Fruit fly (Drosophila melanogaster) whole organism, embryonic: Measurements from ENCODE around the gene Lsd-1.

ENCODE experiments used
- CG10209 ChIP-seq: fragments of 200-800 bp; sonication (Bioruptor generic); optimal IDR thresholded peaks from 3 replicates; lab custom pipeline; 2017; ENCODE audit warnings: missing biosample characterization, mild to moderate bottlenecking, missing genetic modification characterization, missing genetic modification reagents
- CG10274 ChIP-seq: fragments of 200-800 bp; sonication (Bioruptor generic); optimal IDR thresholded peaks from 3 replicates; lab custom pipeline; 2017; ENCODE audit warnings: missing biosample characterization, mild to moderate bottlenecking, missing genetic modification characterization
- CG10431 ChIP-seq: fragments of 200-800 bp; sonication (Bioruptor generic); optimal IDR thresholded peaks from 3 replicates; lab custom pipeline; 2018; ENCODE audit warnings: missing biosample characterization, mild to moderate bottlenecking, missing genetic modification characterization
- CG10565 ChIP-seq: fragments of 200-800 bp; sonication (Bioruptor generic); optimal IDR thresholded peaks from 3 replicates; lab custom pipeline; 2016; ENCODE audit warnings: missing biosample characterization, mild to moderate bottlenecking, missing genetic modification characterization
- CG11085 ChIP-seq: fragments of 200-800 bp; sonication (Bioruptor generic); IDR thresholded peaks from 2 replicates; pipeline ENCODE4 v1.3.6; 2022; ENCODE audit warnings: missing biosample characterization, missing genetic modification characterization
- CG11695 ChIP-seq: fragments of 200-800 bp; sonication (Bioruptor generic); IDR thresholded peaks from 3 replicates; pipeline ENCODE4 v1.3.6; 2022; ENCODE audit warnings: missing biosample characterization, missing genetic modification characterization
- CG12236 ChIP-seq: fragments of 200-800 bp; sonication (Bioruptor generic); optimal IDR thresholded peaks from 2 replicates; lab custom pipeline; 2016; ENCODE audit warnings: missing biosample characterization, missing genetic modification characterization
- CG12391 ChIP-seq: fragments of 200-800 bp; sonication (Bioruptor generic); optimal IDR thresholded peaks from 3 replicates; lab custom pipeline; 2018; ENCODE audit warnings: missing biosample characterization, mild to moderate bottlenecking, missing genetic modification characterization, moderate library complexity
- CG13624 ChIP-seq: fragments of 200-800 bp; sonication (Bioruptor generic); optimal IDR thresholded peaks from 2 replicates; lab custom pipeline; 2016; ENCODE audit warnings: missing biosample characterization, missing genetic modification characterization
- CG15479 ChIP-seq: fragments of 200-800 bp; sonication (Bioruptor generic); optimal IDR thresholded peaks from 3 replicates; lab custom pipeline; 2019; ENCODE audit warnings: missing biosample characterization, mild to moderate bottlenecking, missing genetic modification characterization, moderate library complexity
- CG15514 ChIP-seq: fragments of 200-800 bp; sonication (Bioruptor generic); optimal IDR thresholded peaks from 3 replicates; lab custom pipeline; 2017; ENCODE audit warnings: missing biosample characterization, missing genetic modification characterization, mild to moderate bottlenecking, moderate library complexity, missing genetic modification reagents
- CG1602 ChIP-seq: fragments of 200-800 bp; sonication (Bioruptor generic); optimal IDR thresholded peaks from 3 replicates; lab custom pipeline; 2016; ENCODE audit warnings: missing biosample characterization, missing genetic modification characterization
- CG16813 ChIP-seq: fragments of 200-800 bp; sonication (Bioruptor generic); IDR thresholded peaks from 3 replicates; pipeline ENCODE4 v1.3.6; 2022; ENCODE audit warnings: missing biosample characterization, missing genetic modification characterization; ENCODE audit not compliant: partially characterized antibody
- CG16815 ChIP-seq: fragments of 200-800 bp; sonication (Bioruptor generic); optimal IDR thresholded peaks from 3 replicates; lab custom pipeline; 2017; ENCODE audit warnings: missing biosample characterization, mild to moderate bottlenecking, missing genetic modification characterization
- CG16863 ChIP-seq: fragments of 200-800 bp; sonication (Bioruptor generic); optimal IDR thresholded peaks from 3 replicates; lab custom pipeline; 2016; ENCODE audit warnings: missing biosample characterization, missing genetic modification characterization
- CG17612 ChIP-seq: fragments of 200-800 bp; sonication (Bioruptor generic); IDR thresholded peaks from 2 replicates; pipeline ENCODE4 v1.3.6; 2022; ENCODE audit warnings: missing biosample characterization, missing genetic modification characterization
- CG17912 ChIP-seq: fragments of 200-800 bp; sonication (Bioruptor generic); optimal IDR thresholded peaks from 2 replicates; lab custom pipeline; 2018; ENCODE audit warnings: missing biosample characterization, mild to moderate bottlenecking, missing genetic modification characterization
- CG2116 ChIP-seq: fragments of 200-800 bp; sonication (Bioruptor generic); optimal IDR thresholded peaks from 3 replicates; lab custom pipeline; 2018; ENCODE audit warnings: missing biosample characterization, mild to moderate bottlenecking, missing genetic modification characterization
- CG2202 ChIP-seq: fragments of 200-800 bp; sonication (Bioruptor generic); optimal IDR thresholded peaks from 2 replicates; lab custom pipeline; 2018; ENCODE audit warnings: missing biosample characterization, mild to moderate bottlenecking, missing genetic modification characterization
- CG3163 ChIP-seq: fragments of 200-800 bp; sonication (Bioruptor generic); optimal IDR thresholded peaks from 3 replicates; lab custom pipeline; 2016; ENCODE audit warnings: missing biosample characterization, missing genetic modification characterization
- CG3407 ChIP-seq: fragments of 200-800 bp; sonication (Bioruptor generic); optimal IDR thresholded peaks from 2 replicates; lab custom pipeline; 2018; ENCODE audit warnings: missing biosample characterization, mild to moderate bottlenecking, missing genetic modification characterization
- CG4404 ChIP-seq: fragments of 200-800 bp; sonication (Bioruptor generic); IDR thresholded peaks from 2 replicates; pipeline ENCODE4 v1.3.6; 2022; ENCODE audit warnings: missing biosample characterization, missing genetic modification characterization
- CG7271 ChIP-seq: fragments of 200-800 bp; sonication (Bioruptor generic); optimal IDR thresholded peaks from 2 replicates; lab custom pipeline; 2018; ENCODE audit warnings: missing biosample characterization, mild to moderate bottlenecking, missing genetic modification characterization, moderate library complexity
- CG7786 ChIP-seq: fragments of 200-800 bp; sonication (Bioruptor generic); optimal IDR thresholded peaks from 2 replicates; lab custom pipeline; 2016; ENCODE audit warnings: missing biosample characterization, missing genetic modification characterization
- CG8765 ChIP-seq: fragments of 200-800 bp; sonication (Bioruptor generic); IDR thresholded peaks from 2 replicates; pipeline ENCODE4 v1.3.6; 2022; ENCODE audit warnings: missing biosample characterization, missing genetic modification characterization
- CG8924 ChIP-seq: fragments of 200-800 bp; optimal IDR thresholded peaks from 3 replicates; lab custom pipeline; 2019; ENCODE audit warnings: missing biosample characterization, mild to moderate bottlenecking, missing genetic modification characterization, moderate library complexity
- CG9876 ChIP-seq: fragments of 200-800 bp; sonication (Bioruptor generic); optimal IDR thresholded peaks from 2 replicates; lab custom pipeline; 2016; ENCODE audit warnings: missing biosample characterization, missing genetic modification characterization
- CoRest ChIP-seq: fragments of 200-800 bp; sonication (Bioruptor generic); optimal IDR thresholded peaks from 3 replicates; lab custom pipeline; 2018; ENCODE audit warnings: missing biosample characterization, mild to moderate bottlenecking, missing genetic modification characterization, moderate library complexity
- D19B ChIP-seq: fragments of 200-800 bp; sonication (Bioruptor generic); optimal IDR thresholded peaks from 2 replicates; lab custom pipeline; 2017; ENCODE audit warnings: missing biosample characterization, mild to moderate bottlenecking, missing genetic modification characterization
- Dip3 ChIP-seq: fragments of 200-800 bp; sonication (Bioruptor generic); optimal IDR thresholded peaks from 3 replicates; lab custom pipeline; 2016; ENCODE audit warnings: missing biosample characterization, missing genetic modification characterization
- Ets97D ChIP-seq: fragments of 200-800 bp; sonication (Bioruptor generic); optimal IDR thresholded peaks from 3 replicates; lab custom pipeline; 2016; ENCODE audit warnings: missing biosample characterization, missing genetic modification characterization
- Gsc ChIP-seq: fragments of 200-800 bp; sonication (Bioruptor generic); IDR thresholded peaks from 2 replicates; pipeline ENCODE4 v1.3.6; 2022; ENCODE audit warnings: missing biosample characterization, missing genetic modification characterization
- H15 ChIP-seq: fragments of 200-800 bp; sonication (Bioruptor generic); IDR thresholded peaks from 3 replicates; pipeline ENCODE4 v1.3.6; 2022; ENCODE audit warnings: missing biosample characterization, missing genetic modification characterization
- Hand ChIP-seq: fragments of 200-800 bp; sonication (Bioruptor generic); optimal IDR thresholded peaks from 2 replicates; lab custom pipeline; 2017; ENCODE audit warnings: mild to moderate bottlenecking, missing biosample characterization, missing genetic modification reagents, missing genetic modification characterization
- Hr51 ChIP-seq, 2 experiments: fragments of 200-800 bp; sonication (Bioruptor generic); optimal IDR thresholded peaks; 2 replicates in 1 of 2; 3 replicates in 1 of 2; lab custom pipeline; 2016 to 2018; ENCODE audit warnings: missing biosample characterization in 2 of 2, missing genetic modification characterization in 2 of 2, mild to moderate bottlenecking in 1 of 2, moderate library complexity in 1 of 2
- Jarid2 ChIP-seq: fragments of 200-800 bp; sonication (Bioruptor generic); optimal IDR thresholded peaks from 3 replicates; lab custom pipeline; 2017; ENCODE audit warnings: mild to moderate bottlenecking, missing biosample characterization, missing genetic modification reagents, missing genetic modification characterization
- Mes4 ChIP-seq: fragments of 200-800 bp; sonication (Bioruptor generic); optimal IDR thresholded peaks from 2 replicates; lab custom pipeline; 2016; ENCODE audit warnings: missing biosample characterization, missing genetic modification characterization
- Nf-YB ChIP-seq: fragments of 200-800 bp; sonication (Bioruptor generic); optimal IDR thresholded peaks from 3 replicates; lab custom pipeline; 2019; ENCODE audit warnings: missing biosample characterization, mild to moderate bottlenecking, missing genetic modification characterization, moderate library complexity
- corto ChIP-seq: fragments of 200-800 bp; sonication (Bioruptor generic); optimal IDR thresholded peaks from 2 replicates; lab custom pipeline; 2016; ENCODE audit warnings: missing biosample characterization, mild to moderate bottlenecking, missing genetic modification characterization, moderate library complexity
- gfzf ChIP-seq: fragments of 200-800 bp; sonication (Bioruptor generic); optimal IDR thresholded peaks from 2 replicates; lab custom pipeline; 2016; ENCODE audit warnings: missing biosample characterization, mild to moderate bottlenecking, missing genetic modification characterization, moderate library complexity
- gro ChIP-seq: fragments of 200-800 bp; sonication (Bioruptor generic); optimal IDR thresholded peaks from 2 replicates; lab custom pipeline; 2016; ENCODE audit warnings: missing biosample characterization, missing genetic modification characterization
- pzg ChIP-seq: fragments of 200-800 bp; sonication (Bioruptor generic); optimal IDR thresholded peaks from 3 replicates; lab custom pipeline; 2018; ENCODE audit warnings: missing biosample characterization, mild to moderate bottlenecking, missing genetic modification characterization, moderate library complexity
- schlank ChIP-seq: fragments of 200-800 bp; sonication (Bioruptor generic); optimal IDR thresholded peaks from 2 replicates; lab custom pipeline; 2018; ENCODE audit warnings: missing biosample characterization, mild to moderate bottlenecking, missing genetic modification characterization
- sqz ChIP-seq: fragments of 200-800 bp; sonication (Bioruptor generic); optimal IDR thresholded peaks from 3 replicates; lab custom pipeline; 2018; ENCODE audit warnings: missing biosample characterization, mild to moderate bottlenecking, missing genetic modification characterization
- tap ChIP-seq: fragments of 200-800 bp; optimal IDR thresholded peaks from 3 replicates; lab custom pipeline; 2019; ENCODE audit warnings: missing biosample characterization, mild to moderate bottlenecking, missing genetic modification characterization, moderate library complexity
- tup ChIP-seq: fragments of 200-800 bp; sonication (Bioruptor generic); optimal IDR thresholded peaks from 2 replicates; lab custom pipeline; 2016; ENCODE audit warnings: missing biosample characterization, mild to moderate bottlenecking, missing genetic modification characterization, moderate library complexity
- unpg ChIP-seq: fragments of 200-800 bp; sonication (Bioruptor generic); optimal IDR thresholded peaks from 3 replicates; lab custom pipeline; 2018; ENCODE audit warnings: missing biosample characterization, mild to moderate bottlenecking, missing genetic modification characterization, moderate library complexity

Gene Lsd-1

DNA sequence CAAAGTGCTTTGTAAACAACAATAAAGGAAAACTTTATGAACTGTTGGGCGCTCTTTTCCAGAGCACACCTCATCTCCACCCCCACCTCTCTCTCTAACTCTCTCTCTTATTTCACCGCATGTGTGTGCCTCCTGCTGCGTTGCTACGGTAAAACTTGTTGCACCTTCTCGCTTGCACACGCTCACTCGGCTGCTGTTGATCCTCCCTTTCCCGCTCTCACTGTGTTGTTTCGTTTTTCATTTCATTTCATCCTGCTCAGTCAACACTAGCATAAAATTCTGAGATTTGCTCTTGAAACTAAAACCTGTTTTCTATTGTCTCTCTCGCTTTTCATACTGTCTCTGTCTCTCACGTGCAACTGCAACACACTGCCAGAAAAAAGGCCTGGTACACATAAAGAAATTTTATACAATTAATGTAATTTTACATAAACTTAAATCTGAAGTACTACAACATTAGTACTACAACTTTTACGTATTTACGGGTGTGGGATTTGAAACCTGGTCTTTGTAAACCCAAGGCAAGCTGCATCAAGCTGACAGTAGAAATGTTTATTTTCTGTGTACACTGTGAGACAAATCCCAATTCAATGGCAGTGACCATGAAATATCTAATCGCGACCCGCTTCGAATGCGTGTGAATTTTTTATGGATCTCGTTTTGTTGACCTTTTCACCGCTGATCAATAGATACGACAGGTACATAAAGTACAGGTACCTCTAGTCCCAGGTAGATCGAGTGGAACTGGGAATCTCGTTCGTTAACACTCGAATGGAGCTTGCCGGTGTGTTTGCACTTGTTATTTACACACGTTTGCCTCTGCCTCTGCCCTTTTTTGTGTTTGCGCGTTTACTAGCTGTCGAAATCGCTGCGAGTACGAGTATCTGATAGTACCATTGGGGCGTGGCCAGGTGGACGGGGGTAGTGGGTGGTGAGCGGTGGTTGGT is 19.1 kb downstream of the Lsd-1 start (continued):
- TF ChIP-seq H15 (GFP tag; lab: Robert Waterston, UW) (peak; percentile 72; the same call in 2 of the 3 replicates), CG15479 (GFP tag; lab: Kevin White, UChicago) (peak; percentile 96), gfzf (GFP tag; lab: Kevin White, UChicago) (no peak), pzg (GFP tag; lab: Kevin White, UChicago) (no peak), sqz (peak; percentile 91), CG7271 (tag; lab: Kevin White, UChicago) (peak; percentile 43), CG11085 (GFP tag; lab: Robert Waterston, UW) (no peak), CoRest (tag; lab: Kevin White, UChicago) (peak; percentile 89), Jarid2 (GFP tag; lab: Kevin White, UChicago) (peak; percentile 54), schlank (peak; percentile 74), CG9876 (GFP tag; lab: Kevin White, UChicago) (no peak), Gsc (GFP tag; lab: Robert Waterston, UW) (peak; percentile 81), CG1602 (GFP tag; lab: Kevin White, UChicago) (peak; percentile 90), D19B (GFP tag; lab: Kevin White, UChicago) (peak; percentile 44), CG8924 (peak; percentile 92), Mes4 (GFP tag; lab: Kevin White, UChicago) (peak; percentile 84), CG7786 (GFP tag; lab: Kevin White, UChicago) (peak; percentile 61), CG16813 (GFP tag; lab: Robert Waterston, UW) (no peak), CG16863 (GFP tag; lab: Kevin White, UChicago) (peak; percentile 88), CG10565 (peak; percentile 66), CG2202 (peak; percentile 93), CG11695 (GFP tag; lab: Robert Waterston, UW) (peak; percentile 74), CG3407 (GFP tag; lab: Kevin White, UChicago) (peak; percentile 84), corto (GFP tag; lab: Kevin White, UChicago) (peak; percentile 85), Nf-YB (peak; percentile 64), tup (GFP tag; lab: Kevin White, UChicago) (peak; percentile 30), CG3163 (GFP tag; lab: Kevin White, UChicago) (peak; percentile 37), unpg (GFP tag; lab: Kevin White, UChicago) (peak; percentile 93), CG17612 (GFP tag; lab: Robert Waterston, UW) (no peak; the same call in 1 of the 2 replicates), tap (tag; lab: Kevin White, UChicago) (peak; percentile 77), CG2116 (GFP tag; lab: Kevin White, UChicago) (peak; percentile 49), CG4404 (GFP tag; lab: Robert Waterston, UW) (peak; percentile 93), CG12391 (tag; lab: Kevin White, UChicago) (peak; percentile 94), Dip3 (GFP tag; lab: Kevin White, UChicago) (peak; percentile 19), CG10209 (GFP tag; lab: Kevin White, UChicago) (peak; percentile 87), CG8765 (peak; percentile 86), Hr51 (GFP tag; optimal IDR thresholded peaks at IDR 0.05; lab: Kevin White, UChicago) (peak; percentile 56 to 85), CG10431 (GFP tag; lab: Kevin White, UChicago) (peak; percentile 75), CG10274 (GFP tag; lab: Kevin White, UChicago) (peak; percentile 44), CG16815 (GFP tag; lab: Kevin White, UChicago) (peak; percentile 91), CG12236 (peak; percentile 77), Hand (no peak), CG13624 (GFP tag; lab: Kevin White, UChicago) (peak; percentile 61), gro (GFP tag; lab: Kevin White, UChicago) (peak; percentile 8), CG17912 (GFP tag; lab: Kevin White, UChicago) (peak; percentile 10), Ets97D (peak; percentile 64), CG15514 (peak; percentile 74)
